Worm (Caenorhabditis elegans) whole organism, L4 larva: ENCODE data around the gene C17H11.1.

Experiments used
- F26F4.8 ChIP-seq: fragments of 200-800 bp; sonication (Bioruptor generic); conservative IDR thresholded peaks from 2 replicates; pipeline ENCODE4 v1.3.6; 2022; ENCODE audit warnings: missing genetic modification characterization, missing compliant biosample characterization
- F37D6.2 ChIP-seq: sonication (generic microtip); optimal IDR thresholded peaks from 2 replicates; lab custom pipeline; 2016; ENCODE audit warnings: mild to moderate bottlenecking, missing genetic modification characterization, missing compliant biosample characterization
- T26A8.4 ChIP-seq: fragments of 200-800 bp; sonication (Bioruptor generic); IDR thresholded peaks from 2 replicates; pipeline ENCODE4 v1.3.6; 2022; ENCODE audit warnings: missing genetic modification characterization, missing compliant biosample characterization
- Y105C5A.15 ChIP-seq: fragments of 200-800 bp; sonication (Bioruptor generic); IDR thresholded peaks from 2 replicates; pipeline ENCODE4 v1.3.6; 2022; ENCODE audit warnings: missing genetic modification characterization, missing compliant biosample characterization
- Y48G9A.11 ChIP-seq: fragments of 200-800 bp; sonication (Bioruptor generic); IDR thresholded peaks from 2 replicates; pipeline ENCODE4 v1.3.6; 2022; ENCODE audit warnings: missing genetic modification reagents, missing genetic modification characterization, missing compliant biosample characterization
- Y5F2A.4 ChIP-seq: fragments of 200-800 bp; sonication (Bioruptor generic); optimal IDR thresholded peaks from 2 replicates; lab custom pipeline; 2018; ENCODE audit warnings: mild to moderate bottlenecking, missing genetic modification characterization, missing compliant biosample characterization
- Y75B8A.6 ChIP-seq: fragments of 200-800 bp; sonication (Bioruptor generic); IDR thresholded peaks from 2 replicates; pipeline ENCODE4 v1.3.6; 2022; ENCODE audit warnings: missing genetic modification reagents, missing genetic modification characterization, missing compliant biosample characterization
- ZK337.2 ChIP-seq: fragments of 200-800 bp; sonication (Bioruptor generic); IDR thresholded peaks from 2 replicates; pipeline ENCODE4 v1.3.6; 2022; ENCODE audit warnings: missing genetic modification reagents, missing genetic modification characterization, missing compliant biosample characterization
- ZK546.5 ChIP-seq, 2 experiments: sonication (generic microtip); optimal IDR thresholded peaks; 2 replicates each; lab custom pipeline; 2017; ENCODE audit warnings: missing biosample characterization in 2 of 2, missing genetic modification characterization in 2 of 2
- aha-1 ChIP-seq: fragments of 150-350 bp; peaks from one replicate; lab custom pipeline; 2014; ENCODE audit warnings: missing biosample characterization, missing genetic modification characterization
- ama-1 ChIP-seq: fragments of 150-350 bp; optimal IDR thresholded peaks from 2 replicates; lab custom pipeline; 2014; ENCODE audit warnings: inconsistent platforms, mixed read lengths
- arid-1 ChIP-seq: fragments of 200-800 bp; sonication (Bioruptor generic); conservative IDR thresholded peaks from 2 replicates; pipeline ENCODE4 v1.3.6; 2022; ENCODE audit warnings: missing genetic modification reagents, missing genetic modification characterization, missing compliant biosample characterization
- attf-4 ChIP-seq: sonication (generic microtip); optimal IDR thresholded peaks from 3 replicates; lab custom pipeline; 2017; ENCODE audit warnings: missing biosample characterization, missing genetic modification characterization
- ceh-20 ChIP-seq: fragments of 200-800 bp; sonication (Bioruptor generic); IDR thresholded peaks from 2 replicates; pipeline ENCODE4 v1.3.6; 2022; ENCODE audit warnings: missing genetic modification reagents, missing genetic modification characterization, missing compliant biosample characterization
- ceh-28 ChIP-seq: fragments of 150-350 bp; optimal IDR thresholded peaks from 2 replicates; lab custom pipeline; 2014; ENCODE audit warnings: missing biosample characterization, missing genetic modification reagents, missing genetic modification characterization
- ceh-32 ChIP-seq: sonication (generic microtip); optimal IDR thresholded peaks from 2 replicates; lab custom pipeline; 2016; ENCODE audit warnings: mild to moderate bottlenecking, missing genetic modification characterization, missing compliant biosample characterization; ENCODE audit not compliant: poor library complexity
- ceh-44 ChIP-seq: fragments of 200-800 bp; sonication (Bioruptor generic); IDR thresholded peaks from 2 replicates; pipeline ENCODE4 v1.3.6; 2022; ENCODE audit warnings: missing genetic modification reagents, missing genetic modification characterization, missing compliant biosample characterization
- ctbp-1 ChIP-seq: fragments of 200-800 bp; sonication (Bioruptor generic); IDR thresholded peaks from 2 replicates; pipeline ENCODE4 v1.3.6; 2022; ENCODE audit warnings: missing genetic modification reagents, missing genetic modification characterization, missing compliant biosample characterization
- daf-12 ChIP-seq: fragments of 150-350 bp; optimal IDR thresholded peaks from 2 replicates; lab custom pipeline; 2014; ENCODE audit warnings: missing biosample characterization, missing genetic modification reagents, missing genetic modification characterization
- dmd-6 ChIP-seq: fragments of 200-800 bp; sonication (Bioruptor generic); IDR thresholded peaks from 2 replicates; pipeline ENCODE4 v1.3.6; 2022; ENCODE audit warnings: missing genetic modification reagents, missing genetic modification characterization, missing compliant biosample characterization
- dve-1 ChIP-seq: sonication (generic microtip); optimal IDR thresholded peaks from 2 replicates; lab custom pipeline; 2017; ENCODE audit warnings: antibody characterized with exemption, mild to moderate bottlenecking, missing genetic modification characterization, missing compliant biosample characterization; ENCODE audit not compliant: insufficient read depth
- egl-43 ChIP-seq: fragments of 200-800 bp; sonication (Bioruptor generic); IDR thresholded peaks from 2 replicates; pipeline ENCODE4 v1.3.6; 2022; ENCODE audit warnings: missing genetic modification reagents, missing genetic modification characterization, missing compliant biosample characterization
- fos-1 ChIP-seq: fragments of 150-350 bp; optimal IDR thresholded peaks from 2 replicates; lab custom pipeline; 2014; ENCODE audit warnings: missing biosample characterization, missing genetic modification characterization
- gei-8 ChIP-seq: fragments of 200-800 bp; sonication (Bioruptor generic); optimal IDR thresholded peaks from 2 replicates; lab custom pipeline; 2018; ENCODE audit warnings: mild to moderate bottlenecking, missing genetic modification characterization, missing compliant biosample characterization
- hlh-11 ChIP-seq: fragments of 200-800 bp; sonication (Bioruptor generic); optimal IDR thresholded peaks from 2 replicates; lab custom pipeline; 2018; ENCODE audit warnings: mild to moderate bottlenecking, missing genetic modification characterization, missing compliant biosample characterization
- hlh-30 ChIP-seq: sonication (generic microtip); optimal IDR thresholded peaks from 2 replicates; lab custom pipeline; 2017; ENCODE audit warnings: antibody characterized with exemption, mild to moderate bottlenecking, missing genetic modification characterization, missing compliant biosample characterization; ENCODE audit not compliant: insufficient read depth
- hmg-1.1 ChIP-seq: fragments of 200-800 bp; sonication (Bioruptor generic); IDR thresholded peaks from 2 replicates; pipeline ENCODE4 v1.3.6; 2022; ENCODE audit warnings: missing genetic modification reagents, missing genetic modification characterization, missing compliant biosample characterization
- jun-1 ChIP-seq: fragments of 150-350 bp; optimal IDR thresholded peaks from 2 replicates; lab custom pipeline; 2014; ENCODE audit warnings: missing biosample characterization, missing genetic modification reagents, missing genetic modification characterization
- lim-7 ChIP-seq: fragments of 200-800 bp; sonication (Bioruptor generic); IDR thresholded peaks from 2 replicates; pipeline ENCODE4 v1.3.6; 2022; ENCODE audit warnings: missing genetic modification characterization, missing compliant biosample characterization
- lin-29 ChIP-seq: fragments of 200-800 bp; sonication (Bioruptor generic); IDR thresholded peaks from 2 replicates; pipeline ENCODE4 v1.3.6; 2022; ENCODE audit warnings: missing genetic modification reagents, missing genetic modification characterization, missing compliant biosample characterization
- lir-3 ChIP-seq: sonication (generic microtip); optimal IDR thresholded peaks from 2 replicates; lab custom pipeline; 2016; ENCODE audit warnings: mild to moderate bottlenecking, missing genetic modification characterization, missing compliant biosample characterization
- lsy-2 ChIP-seq, 2 experiments: fragments of 150-350 bp in 1 of 2; sonication (generic microtip) in 1 of 2; optimal IDR thresholded peaks; 2 replicates each; lab custom pipeline; 2014 to 2017; ENCODE audit warnings: missing biosample characterization in 2 of 2, missing genetic modification characterization in 2 of 2
- madf-5 ChIP-seq, 2 experiments: fragments of 200-800 bp; sonication (Bioruptor generic); IDR thresholded peaks; 2 replicates each; pipeline ENCODE4 v1.3.6; 2022; ENCODE audit warnings: missing compliant biosample characterization in 2 of 2, missing genetic modification characterization in 2 of 2
- madf-9 ChIP-seq: fragments of 200-800 bp; sonication (Bioruptor generic); conservative IDR thresholded peaks from 2 replicates; pipeline ENCODE4 v1.3.6; 2022; ENCODE audit warnings: missing genetic modification reagents, missing genetic modification characterization, missing compliant biosample characterization
- mdl-1 ChIP-seq, 2 experiments: fragments of 150-350 bp in 1 of 2; sonication (generic microtip) in 1 of 2; optimal IDR thresholded peaks; 2 replicates each; lab custom pipeline; 2014 to 2017; ENCODE audit warnings: missing biosample characterization in 2 of 2, missing genetic modification characterization in 2 of 2
- mdt-29 ChIP-seq: fragments of 200-800 bp; sonication (Bioruptor generic); IDR thresholded peaks from 2 replicates; pipeline ENCODE4 v1.3.6; 2022; ENCODE audit warnings: missing genetic modification reagents, missing genetic modification characterization, missing compliant biosample characterization
- mep-1 ChIP-seq: fragments of 150-350 bp; sonication (generic microtip); optimal IDR thresholded peaks from 3 replicates; lab custom pipeline; 2014; ENCODE audit warnings: missing biosample characterization, missing genetic modification characterization
- mxl-2 ChIP-seq: fragments of 200-800 bp; sonication (Bioruptor generic); conservative IDR thresholded peaks from 2 replicates; pipeline ENCODE4 v1.3.6; 2022; ENCODE audit warnings: missing genetic modification reagents, missing genetic modification characterization, missing compliant biosample characterization
- mxl-3 ChIP-seq: fragments of 200-800 bp; sonication (Bioruptor generic); optimal IDR thresholded peaks from 2 replicates; lab custom pipeline; 2018; ENCODE audit warnings: mild to moderate bottlenecking, missing genetic modification characterization, missing compliant biosample characterization
- nhr-10 ChIP-seq: fragments of 150-350 bp; optimal IDR thresholded peaks from 2 replicates; lab custom pipeline; 2014; ENCODE audit warnings: missing biosample characterization, missing genetic modification characterization
- nhr-11 ChIP-seq: fragments of 150-350 bp; optimal IDR thresholded peaks from 2 replicates; lab custom pipeline; 2014; ENCODE audit warnings: missing biosample characterization, missing genetic modification characterization
- nhr-237 ChIP-seq: sonication (generic microtip); optimal IDR thresholded peaks from 2 replicates; lab custom pipeline; 2017; ENCODE audit warnings: missing biosample characterization, missing genetic modification characterization
- nhr-28 ChIP-seq: fragments of 150-350 bp; optimal IDR thresholded peaks from 2 replicates; lab custom pipeline; 2014; ENCODE audit warnings: missing biosample characterization, missing genetic modification characterization
- nhr-77 ChIP-seq: fragments of 150-350 bp; optimal IDR thresholded peaks from 2 replicates; lab custom pipeline; 2014; ENCODE audit warnings: missing biosample characterization, missing genetic modification characterization
- php-3 ChIP-seq: fragments of 200-800 bp; sonication (Bioruptor generic); IDR thresholded peaks from 2 replicates; pipeline ENCODE4 v1.3.6; 2022; ENCODE audit warnings: missing genetic modification reagents, missing genetic modification characterization, missing compliant biosample characterization
- sdz-12 ChIP-seq: fragments of 200-800 bp; sonication (Bioruptor generic); optimal IDR thresholded peaks from 2 replicates; lab custom pipeline; 2018; ENCODE audit warnings: mild to moderate bottlenecking, missing genetic modification characterization, missing compliant biosample characterization
- set-16 ChIP-seq: fragments of 200-800 bp; sonication (Bioruptor generic); IDR thresholded peaks from 2 replicates; pipeline ENCODE4 v1.3.6; 2022; ENCODE audit warnings: missing genetic modification reagents, missing genetic modification characterization, missing compliant biosample characterization
- snpc-1.2 ChIP-seq: fragments of 200-800 bp; sonication (Bioruptor generic); IDR thresholded peaks from 2 replicates; pipeline ENCODE4 v1.3.6; 2022; ENCODE audit warnings: missing genetic modification reagents, missing genetic modification characterization, missing compliant biosample characterization
- vab-7 ChIP-seq: fragments of 200-800 bp; sonication (Bioruptor generic); IDR thresholded peaks from 2 replicates; pipeline ENCODE4 v1.3.6; 2022; ENCODE audit warnings: missing genetic modification reagents, missing genetic modification characterization, missing compliant biosample characterization
- zag-1 ChIP-seq: fragments of 150-350 bp; optimal IDR thresholded peaks from 2 replicates; lab custom pipeline; 2014; ENCODE audit warnings: missing biosample characterization, missing genetic modification characterization
- zfp-2 ChIP-seq: sonication (generic microtip); optimal IDR thresholded peaks from 2 replicates; lab custom pipeline; 2016; ENCODE audit warnings: mild to moderate bottlenecking, missing genetic modification characterization, missing compliant biosample characterization

C17H11.1 gene

ce11 chrX:8156502-8156901, 17.2 kb upstream of the C17H11.1 start:
- 0 out of 2 replicates have a peak, but pooled peaks have one; percentile 65 for TF ChIP-seq Y105C5A.15 (GFP tag; lab: Robert Waterston, UW)
- no peak for TF ChIP-seq mxl-2 (GFP tag; lab: Robert Waterston, UW)
- TF ChIP-seq ZK546.5 (tag; optimal IDR thresholded peaks at IDR 0.05; lab: Kevin White, UChicago) = no peak
- peak; percentile 44; the same call in 1 of the 2 replicates for TF ChIP-seq php-3 (GFP tag; lab: Robert Waterston, UW)
- TF ChIP-seq mxl-3 = no peak
- peak; percentile 78 for TF ChIP-seq egl-43
- TF ChIP-seq madf-5 (GFP tag; IDR thresholded peaks at IDR 0.05; lab: Robert Waterston, UW) = 0 out of 4 replicates have a peak, but pooled peaks of 1 of the 2 experiments have one; percentile 25
- TF ChIP-seq ama-1 = no peak
- no peak for TF ChIP-seq zfp-2 (tag; lab: Kevin White, UChicago)
- peak; percentile 7 for TF ChIP-seq hmg-1.1 (GFP tag; lab: Robert Waterston, UW)
- no peak for TF ChIP-seq nhr-10 (tag; lab: Kevin White, UChicago)
- TF ChIP-seq dve-1 (tag; lab: Kevin White, UChicago) = peak; percentile 65
- TF ChIP-seq mdt-29 (GFP tag; lab: Robert Waterston, UW) = no peak
- no peak for TF ChIP-seq jun-1 (tag; lab: Kevin White, UChicago)
- no peak for TF ChIP-seq sdz-12 (GFP tag; lab: Kevin White, UChicago)
- TF ChIP-seq lsy-2 (tag; optimal IDR thresholded peaks at IDR 0.05; lab: Kevin White, UChicago) = peak in 1 of 2 experiments; percentile 53
- TF ChIP-seq mdl-1 (tag; optimal IDR thresholded peaks at IDR 0.05; lab: Kevin White, UChicago) = no peak
- peak; percentile 22; the same call in 1 of the 2 replicates for TF ChIP-seq T26A8.4 (GFP tag; lab: Robert Waterston, UW)
- peak; percentile 2 for TF ChIP-seq aha-1
- TF ChIP-seq F37D6.2 (tag; lab: Kevin White, UChicago) = no peak
- TF ChIP-seq set-16 (GFP tag; lab: Robert Waterston, UW) = no peak
- 0 out of 2 replicates have a peak, but pooled peaks have one; percentile 25 for TF ChIP-seq ctbp-1 (GFP tag; lab: Robert Waterston, UW)
- TF ChIP-seq ceh-44 (GFP tag; lab: Robert Waterston, UW) = peak; percentile 63; the same call in 1 of the 2 replicates
- TF ChIP-seq arid-1 (GFP tag; lab: Robert Waterston, UW) = peak; percentile 57; the same call in 1 of the 2 replicates
- 0 out of 2 replicates have a peak, but pooled peaks have one; percentile 61 for TF ChIP-seq F26F4.8 (GFP tag; lab: Robert Waterston, UW)
- no peak for TF ChIP-seq lir-3 (tag; lab: Kevin White, UChicago)
- TF ChIP-seq snpc-1.2 (GFP tag; lab: Robert Waterston, UW) = peak; percentile 73
- 0 out of 2 replicates have a peak, but pooled peaks have one; percentile 35 for TF ChIP-seq Y75B8A.6 (GFP tag; lab: Robert Waterston, UW)
- TF ChIP-seq ceh-32 (tag; lab: Kevin White, UChicago) = no peak
- peak; percentile 72 for TF ChIP-seq vab-7
- TF ChIP-seq madf-9 (GFP tag; lab: Robert Waterston, UW) = peak; percentile 35; the same call in 1 of the 2 replicates
- peak; percentile 50; the same call in 1 of the 2 replicates for TF ChIP-seq ceh-20 (GFP tag; lab: Robert Waterston, UW)
- TF ChIP-seq nhr-77 (tag; lab: Kevin White, UChicago) = no peak
- no peak for TF ChIP-seq attf-4
- TF ChIP-seq mep-1 = peak; percentile 64
- TF ChIP-seq hlh-11 (tag; lab: Kevin White, UChicago) = peak; percentile 32
- no peak for TF ChIP-seq zag-1 (tag; lab: Kevin White, UChicago)
- TF ChIP-seq nhr-11 (tag; lab: Kevin White, UChicago) = no peak
- peak; percentile 50 for TF ChIP-seq hlh-30
- TF ChIP-seq Y48G9A.11 = peak; percentile 50; the same call in 1 of the 2 replicates
- no peak for TF ChIP-seq Y5F2A.4 (GFP tag; lab: Kevin White, UChicago)
- TF ChIP-seq lin-29 = 0 out of 2 replicates have a peak, but pooled peaks have one; percentile 17
- TF ChIP-seq ZK337.2 (GFP tag; lab: Robert Waterston, UW) = peak; percentile 68; the same call in 1 of the 2 replicates
- peak; percentile 21 for TF ChIP-seq nhr-28 (tag; lab: Kevin White, UChicago)
- no peak for TF ChIP-seq gei-8
- no peak for TF ChIP-seq nhr-237 (tag; lab: Kevin White, UChicago)
- peak; percentile 65 for TF ChIP-seq dmd-6
- no peak for TF ChIP-seq daf-12 (tag; lab: Kevin White, UChicago)
- no peak for TF ChIP-seq fos-1
- TF ChIP-seq ceh-28 (tag; lab: Kevin White, UChicago) = no peak
- TF ChIP-seq lim-7 (GFP tag; lab: Robert Waterston, UW) = peak; percentile 83
